Worm (Caenorhabditis elegans) whole organism, L1 larva: Measurements from ENCODE around the gene F56A8.8.

ENCODE experiments used
- irx-1 ChIP-seq: sonication (generic microtip); optimal IDR thresholded peaks from 2 replicates; lab custom pipeline; 2016; ENCODE audit warnings: missing genetic modification characterization, missing compliant biosample characterization
- nhr-11 ChIP-seq: fragments of 150-350 bp; optimal IDR thresholded peaks from 2 replicates; lab custom pipeline; 2014; ENCODE audit warnings: missing biosample characterization, missing genetic modification characterization
- nhr-90 ChIP-seq: sonication (generic microtip); optimal IDR thresholded peaks from 2 replicates; lab custom pipeline; 2016; ENCODE audit warnings: mild to moderate bottlenecking, missing genetic modification characterization, missing compliant biosample characterization; ENCODE audit not compliant: poor library complexity

DNA sequence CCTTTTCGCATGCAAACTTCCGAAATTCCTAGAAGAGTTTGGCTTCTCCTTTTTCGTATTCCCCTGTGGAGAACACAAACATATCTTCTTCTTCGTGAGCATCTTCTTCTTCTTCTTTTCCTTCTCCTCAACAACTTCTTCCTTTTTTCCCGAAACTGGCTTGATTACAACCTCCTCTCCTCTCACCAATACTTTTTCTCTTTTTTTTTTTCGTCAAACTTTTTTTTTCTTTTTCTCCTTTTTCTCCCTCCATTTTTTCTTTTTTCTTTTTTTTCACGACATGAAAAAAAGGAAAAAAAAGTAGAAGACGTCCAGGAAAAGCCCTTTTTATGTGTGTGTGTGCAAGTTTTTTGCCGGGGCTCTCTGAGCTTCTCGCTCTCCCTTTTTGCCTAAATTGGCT lies 14.6 kb upstream of the F56A8.8 start:
- TF ChIP-seq nhr-11 (tag; lab: Kevin White, UChicago) (no peak), irx-1 (tag; lab: Kevin White, UChicago) (peak; percentile 1), nhr-90 (tag; lab: Kevin White, UChicago) (no peak)
